Worm (Caenorhabditis elegans): ENCODE measurements around the gene ZK632.12.

ce11 chrIII:9783133-9783590 lies 47.4 kb upstream of the ZK632.12 start:
- TF ChIP-seq elt-3 (tag; optimal IDR thresholded peaks at IDR 0.05) (no peak), nhr-12 (tag; optimal IDR thresholded peaks at IDR 0.05) (no peak), mep-1 (tag; optimal IDR thresholded peaks at IDR 0.05) (no peak), nhr-2 (tag; optimal IDR thresholded peaks at IDR 0.05) (no peak), snpc-4 (tag; optimal IDR thresholded peaks at IDR 0.05) (no peak), nhr-237 (tag; optimal IDR thresholded peaks at IDR 0.05) (no peak), ztf-11 (tag; optimal IDR thresholded peaks at IDR 0.05) (no peak), nhr-76 (tag; optimal IDR thresholded peaks at IDR 0.05) (no peak), pha-4 (tag; optimal IDR thresholded peaks at IDR 0.05) (no peak), unc-62 (GFP tag; optimal IDR thresholded peaks at IDR 0.05) (no peak), lsy-2 (tag; optimal IDR thresholded peaks at IDR 0.05) (no peak), unc-39 (tag; optimal IDR thresholded peaks at IDR 0.05) (no peak)

Measured in whole organism, mixed stage, embryonic.